Fruit fly (Drosophila melanogaster) whole organism, embryonic: Measurements from ENCODE around the gene scny.

Source experiments
- Aef1 ChIP-seq: fragments of 200-800 bp; sonication (Bioruptor generic); IDR thresholded peaks from 3 replicates; pipeline ENCODE4 v1.3.6; 2022; ENCODE audit warnings: missing biosample characterization, missing genetic modification characterization
- Atf6 ChIP-seq: fragments of 200-800 bp; sonication (Bioruptor generic); IDR thresholded peaks from 2 replicates; pipeline ENCODE4 v1.3.6; 2022; ENCODE audit warnings: missing biosample characterization, missing genetic modification characterization
- CG10147 ChIP-seq: fragments of 200-800 bp; sonication (Bioruptor generic); optimal IDR thresholded peaks from 2 replicates; lab custom pipeline; 2019; ENCODE audit warnings: missing biosample characterization, mild to moderate bottlenecking, missing genetic modification characterization, moderate library complexity
- CG1024 ChIP-seq: fragments of 200-800 bp; sonication (Bioruptor generic); IDR thresholded peaks from 2 replicates; pipeline ENCODE4 v1.3.6; 2022; ENCODE audit warnings: missing biosample characterization, missing genetic modification characterization
- CG10462 ChIP-seq: fragments of 200-800 bp; sonication (Bioruptor generic); optimal IDR thresholded peaks from 2 replicates; lab custom pipeline; 2016; ENCODE audit warnings: missing biosample characterization, missing genetic modification characterization
- CG11398 ChIP-seq: fragments of 200-800 bp; sonication (Bioruptor generic); optimal IDR thresholded peaks from 2 replicates; lab custom pipeline; 2016; ENCODE audit warnings: missing biosample characterization, missing genetic modification characterization
- CG11456 ChIP-seq: fragments of 200-800 bp; sonication (Bioruptor generic); IDR thresholded peaks from 3 replicates; pipeline ENCODE4 v1.3.6; 2022; ENCODE audit warnings: missing biosample characterization, missing genetic modification characterization
- CG12659 ChIP-seq: fragments of 200-800 bp; sonication (Bioruptor generic); optimal IDR thresholded peaks from 3 replicates; lab custom pipeline; 2017; ENCODE audit warnings: mild to moderate bottlenecking, missing biosample characterization, missing genetic modification reagents, missing genetic modification characterization
- CG1529 ChIP-seq: fragments of 200-800 bp; sonication (Bioruptor generic); optimal IDR thresholded peaks from 3 replicates; lab custom pipeline; 2018; ENCODE audit warnings: missing biosample characterization, missing genetic modification characterization
- CG1602 ChIP-seq: fragments of 200-800 bp; sonication (Bioruptor generic); optimal IDR thresholded peaks from 3 replicates; lab custom pipeline; 2016; ENCODE audit warnings: missing biosample characterization, missing genetic modification characterization
- CG16815 ChIP-seq: fragments of 200-800 bp; sonication (Bioruptor generic); optimal IDR thresholded peaks from 3 replicates; lab custom pipeline; 2017; ENCODE audit warnings: missing biosample characterization, mild to moderate bottlenecking, missing genetic modification characterization
- CG18476 ChIP-seq: fragments of 200-800 bp; sonication (Bioruptor generic); optimal IDR thresholded peaks from 2 replicates; lab custom pipeline; 2016; ENCODE audit warnings: missing biosample characterization, mild to moderate bottlenecking, missing genetic modification characterization
- CG18764 ChIP-seq: fragments of 200-800 bp; sonication (Bioruptor generic); optimal IDR thresholded peaks from 3 replicates; lab custom pipeline; 2016; ENCODE audit warnings: missing biosample characterization, missing genetic modification characterization
- CG2202 ChIP-seq: fragments of 200-800 bp; sonication (Bioruptor generic); optimal IDR thresholded peaks from 2 replicates; lab custom pipeline; 2018; ENCODE audit warnings: missing biosample characterization, mild to moderate bottlenecking, missing genetic modification characterization
- CG2875 ChIP-seq: fragments of 200-800 bp; sonication (Bioruptor generic); optimal IDR thresholded peaks from 2 replicates; lab custom pipeline; 2017; ENCODE audit warnings: missing biosample characterization, mild to moderate bottlenecking, missing genetic modification characterization, missing genetic modification reagents
- CG31224 ChIP-seq: fragments of 200-800 bp; sonication (Bioruptor generic); IDR thresholded peaks from 2 replicates; pipeline ENCODE4 v1.3.6; 2022; ENCODE audit warnings: missing biosample characterization, missing genetic modification characterization
- CG31441 ChIP-seq: fragments of 200-800 bp; sonication (Bioruptor generic); IDR thresholded peaks from 2 replicates; pipeline ENCODE4 v1.3.6; 2022; ENCODE audit warnings: missing biosample characterization, missing genetic modification characterization
- CG9437 ChIP-seq: fragments of 200-800 bp; sonication (Bioruptor generic); optimal IDR thresholded peaks from 2 replicates; lab custom pipeline; 2018; ENCODE audit warnings: missing biosample characterization, mild to moderate bottlenecking, missing genetic modification characterization
- CG9609 ChIP-seq: fragments of 200-800 bp; sonication (Bioruptor generic); optimal IDR thresholded peaks from 3 replicates; lab custom pipeline; 2016; ENCODE audit warnings: missing biosample characterization, missing genetic modification characterization
- Dad ChIP-seq: fragments of 200-800 bp; sonication (Bioruptor generic); optimal IDR thresholded peaks from 3 replicates; lab custom pipeline; 2016; ENCODE audit warnings: missing biosample characterization, missing genetic modification characterization
- Dbx ChIP-seq: fragments of 200-800 bp; sonication (Bioruptor generic); IDR thresholded peaks from 3 replicates; pipeline ENCODE4 v1.3.6; 2022; ENCODE audit warnings: missing biosample characterization, missing genetic modification characterization
- ERR ChIP-seq: fragments of 200-800 bp; sonication (Bioruptor generic); optimal IDR thresholded peaks from 2 replicates; lab custom pipeline; 2016; ENCODE audit warnings: missing biosample characterization, missing genetic modification characterization
- Fer2 ChIP-seq: fragments of 200-800 bp; sonication (Bioruptor generic); optimal IDR thresholded peaks from 2 replicates; lab custom pipeline; 2018; ENCODE audit warnings: missing biosample characterization, mild to moderate bottlenecking, missing genetic modification characterization, moderate library complexity
- Gug ChIP-seq: fragments of 200-800 bp; sonication (Bioruptor generic); IDR thresholded peaks from 4 replicates; pipeline ENCODE4 v1.3.6; 2022; ENCODE audit warnings: missing biosample characterization, missing genetic modification characterization
- H15 ChIP-seq: fragments of 200-800 bp; sonication (Bioruptor generic); IDR thresholded peaks from 3 replicates; pipeline ENCODE4 v1.3.6; 2022; ENCODE audit warnings: missing biosample characterization, missing genetic modification characterization
- H2.0 ChIP-seq: fragments of 200-800 bp; sonication (Bioruptor generic); IDR thresholded peaks from 2 replicates; pipeline ENCODE4 v1.3.6; 2022; ENCODE audit warnings: missing biosample characterization, missing genetic modification characterization
- HmgD ChIP-seq: fragments of 200-800 bp; sonication (Bioruptor generic); optimal IDR thresholded peaks from 3 replicates; lab custom pipeline; 2016; ENCODE audit warnings: missing biosample characterization, missing genetic modification characterization
- Hmx ChIP-seq: fragments of 200-800 bp; sonication (Bioruptor generic); optimal IDR thresholded peaks from 2 replicates; lab custom pipeline; 2016; ENCODE audit warnings: missing biosample characterization, missing genetic modification characterization
- Hr3 ChIP-seq: fragments of 200-800 bp; sonication (Bioruptor generic); optimal IDR thresholded peaks from 3 replicates; lab custom pipeline; 2016; ENCODE audit warnings: missing biosample characterization, missing genetic modification characterization
- NC2β ChIP-seq: fragments of 200-800 bp; sonication (Bioruptor generic); optimal IDR thresholded peaks from 2 replicates; lab custom pipeline; 2016; ENCODE audit warnings: missing biosample characterization, missing genetic modification characterization
- Ravus ChIP-seq: fragments of 200-800 bp; sonication (Bioruptor generic); IDR thresholded peaks from 2 replicates; pipeline ENCODE4 v1.3.6; 2022; ENCODE audit warnings: missing biosample characterization, missing genetic modification characterization
- Sin3A ChIP-seq: fragments of >200 bp; optimal IDR thresholded peaks from 2 replicates; lab custom pipeline; 2018
- al ChIP-seq: fragments of 200-800 bp; sonication (Bioruptor generic); IDR thresholded peaks from 2 replicates; pipeline ENCODE4 v1.3.6; 2022; ENCODE audit warnings: missing biosample characterization, missing genetic modification characterization
- amos ChIP-seq: fragments of 200-800 bp; sonication (Bioruptor generic); IDR thresholded peaks from 2 replicates; pipeline ENCODE4 v1.3.6; 2022; ENCODE audit warnings: missing biosample characterization, missing genetic modification characterization; ENCODE audit not compliant: partially characterized antibody
- ash1 ChIP-seq: fragments of 200-800 bp; sonication (Bioruptor generic); optimal IDR thresholded peaks from 2 replicates; lab custom pipeline; 2018; ENCODE audit warnings: missing biosample characterization, mild to moderate bottlenecking, missing genetic modification characterization
- bbx ChIP-seq: fragments of 200-800 bp; sonication (Bioruptor generic); IDR thresholded peaks from 2 replicates; pipeline ENCODE4 v1.3.6; 2022; ENCODE audit warnings: missing biosample characterization, missing genetic modification characterization; ENCODE audit not compliant: partially characterized antibody
- btn ChIP-seq: fragments of 200-800 bp; sonication (Bioruptor generic); optimal IDR thresholded peaks from 2 replicates; lab custom pipeline; 2016; ENCODE audit warnings: missing biosample characterization, missing genetic modification characterization
- cad ChIP-seq: fragments of >200 bp; optimal IDR thresholded peaks from 2 replicates; lab custom pipeline; 2017; ENCODE audit warnings: missing biosample characterization, missing genetic modification characterization
- chinmo ChIP-seq: fragments of 200-800 bp; sonication (Bioruptor generic); IDR thresholded peaks from 4 replicates; pipeline ENCODE4 v1.3.6; 2022; ENCODE audit warnings: missing biosample characterization, missing genetic modification characterization; ENCODE audit not compliant: partially characterized antibody
- cwo ChIP-seq: fragments of 200-800 bp; sonication (Bioruptor generic); optimal IDR thresholded peaks from 3 replicates; lab custom pipeline; 2017; ENCODE audit warnings: missing biosample characterization, missing genetic modification characterization, mild to moderate bottlenecking, moderate library complexity, missing genetic modification reagents
- exex ChIP-seq: fragments of 200-800 bp; sonication (Bioruptor generic); optimal IDR thresholded peaks from 4 replicates; lab custom pipeline; 2018; ENCODE audit warnings: missing biosample characterization, mild to moderate bottlenecking, missing genetic modification characterization, moderate library complexity
- gcm2 ChIP-seq: fragments of 200-800 bp; sonication (Bioruptor generic); optimal IDR thresholded peaks from 2 replicates; lab custom pipeline; 2016; ENCODE audit warnings: missing biosample characterization, missing genetic modification characterization
- mirr ChIP-seq: fragments of 200-800 bp; sonication (Bioruptor generic); optimal IDR thresholded peaks from 3 replicates; lab custom pipeline; 2018; ENCODE audit warnings: missing biosample characterization, mild to moderate bottlenecking, missing genetic modification characterization
- onecut ChIP-seq: fragments of 200-800 bp; sonication (Bioruptor generic); IDR thresholded peaks from 2 replicates; pipeline ENCODE4 v1.3.6; 2022; ENCODE audit warnings: missing biosample characterization, missing genetic modification characterization
- peb ChIP-seq: fragments of 200-800 bp; sonication (Bioruptor generic); IDR thresholded peaks from 2 replicates; pipeline ENCODE4 v1.3.6; 2022; ENCODE audit warnings: missing biosample characterization, missing genetic modification characterization
- schlank ChIP-seq: fragments of 200-800 bp; sonication (Bioruptor generic); optimal IDR thresholded peaks from 2 replicates; lab custom pipeline; 2018; ENCODE audit warnings: missing biosample characterization, mild to moderate bottlenecking, missing genetic modification characterization
- scrt ChIP-seq: fragments of 200-800 bp; sonication (Bioruptor generic); optimal IDR thresholded peaks from 2 replicates; lab custom pipeline; 2018; ENCODE audit warnings: missing biosample characterization, mild to moderate bottlenecking, missing genetic modification characterization, moderate library complexity
- seq ChIP-seq: fragments of 200-800 bp; sonication (Bioruptor generic); IDR thresholded peaks from 2 replicates; pipeline ENCODE4 v1.3.6; 2022; ENCODE audit warnings: missing biosample characterization, missing genetic modification characterization
- sna ChIP-seq: fragments of 200-800 bp; sonication (Bioruptor generic); IDR thresholded peaks from 2 replicates; pipeline ENCODE4 v1.3.6; 2022; ENCODE audit warnings: missing biosample characterization, missing genetic modification characterization; ENCODE audit not compliant: partially characterized antibody
- tap ChIP-seq: fragments of 200-800 bp; optimal IDR thresholded peaks from 3 replicates; lab custom pipeline; 2019; ENCODE audit warnings: missing biosample characterization, mild to moderate bottlenecking, missing genetic modification characterization, moderate library complexity
- vfl ChIP-seq: fragments of 200-800 bp; sonication (Bioruptor generic); optimal IDR thresholded peaks from 2 replicates; lab custom pipeline; 2016; ENCODE audit warnings: missing biosample characterization, missing genetic modification characterization

Gene scny

dm6 chr3L:5751740-5752579 is 16.8 kb upstream of the scny start, which contains the start of gene DnaJ-1 (continued):
- peak; percentile 68 for TF ChIP-seq NC2β (GFP tag; lab: Kevin White, UChicago)
- no peak for TF ChIP-seq ERR (GFP tag; lab: Kevin White, UChicago)
- TF ChIP-seq seq (GFP tag; lab: Robert Waterston, UW), result no peak
- TF ChIP-seq schlank (tag; lab: Kevin White, UChicago), result no peak
- TF ChIP-seq CG1529 (GFP tag; lab: Kevin White, UChicago), result peak; percentile 54
- no peak; the same call in 1 of the 3 replicates for TF ChIP-seq Dbx (GFP tag; lab: Robert Waterston, UW)
- no peak for TF ChIP-seq Fer2 (tag; lab: Kevin White, UChicago)
- TF ChIP-seq CG12659 (GFP tag; lab: Kevin White, UChicago), result peak; percentile 70
- TF ChIP-seq CG11456 (GFP tag; lab: Robert Waterston, UW), result no peak
- TF ChIP-seq peb (GFP tag; lab: Robert Waterston, UW), result no peak
- no peak for TF ChIP-seq H2.0 (GFP tag; lab: Robert Waterston, UW)
- peak; percentile 68 for TF ChIP-seq scrt
- TF ChIP-seq Hmx (GFP tag; lab: Kevin White, UChicago), result no peak
- TF ChIP-seq CG10147 (GFP tag; lab: Kevin White, UChicago), result peak; percentile 34
- peak; percentile 98 for TF ChIP-seq amos (GFP tag; lab: Robert Waterston, UW)
- TF ChIP-seq Aef1 (GFP tag; lab: Robert Waterston, UW), result no peak
- peak; percentile 59 for TF ChIP-seq onecut (GFP tag; lab: Robert Waterston, UW)
- no peak for TF ChIP-seq vfl (GFP tag; lab: Kevin White, UChicago)
- TF ChIP-seq CG2202 (tag; lab: Kevin White, UChicago), result no peak
- no peak for TF ChIP-seq CG10462 (GFP tag; lab: Kevin White, UChicago)
- no peak for TF ChIP-seq ash1 (GFP tag; lab: Kevin White, UChicago)
- TF ChIP-seq CG9437 (GFP tag; lab: Kevin White, UChicago), result peak; percentile 30
- TF ChIP-seq mirr (GFP tag; lab: Kevin White, UChicago), result no peak
- no peak for TF ChIP-seq al (GFP tag; lab: Robert Waterston, UW)
- TF ChIP-seq btn (GFP tag; lab: Kevin White, UChicago), result no peak
- TF ChIP-seq H15, result no peak
- no peak for TF ChIP-seq Gug
- TF ChIP-seq bbx, result peak; percentile 96
- no peak for TF ChIP-seq CG31224 (GFP tag; lab: Robert Waterston, UW)
- TF ChIP-seq Sin3A (lab: Kevin White, UChicago), result peak; percentile 95
- TF ChIP-seq sna (GFP tag; lab: Robert Waterston, UW), result peak; percentile 97
- TF ChIP-seq CG1024 (GFP tag; lab: Robert Waterston, UW), result no peak
- TF ChIP-seq CG18476 (GFP tag; lab: Kevin White, UChicago), result no peak
- no peak for TF ChIP-seq CG11398 (GFP tag; lab: Kevin White, UChicago)
- TF ChIP-seq exex (tag; lab: Kevin White, UChicago), result no peak
- no peak for TF ChIP-seq Dad (GFP tag; lab: Kevin White, UChicago)
- TF ChIP-seq CG1602 (GFP tag; lab: Kevin White, UChicago), result no peak
- peak; percentile 19 for TF ChIP-seq cwo (GFP tag; lab: Kevin White, UChicago)
- peak; percentile 9 for TF ChIP-seq CG2875 (GFP tag; lab: Kevin White, UChicago)
- TF ChIP-seq Ravus (GFP tag; lab: Robert Waterston, UW), result no peak
- TF ChIP-seq cad, result no peak
- no peak for TF ChIP-seq tap
- TF ChIP-seq Atf6 (GFP tag; lab: Robert Waterston, UW), result peak; percentile 13; the same call in 1 of the 2 replicates
- TF ChIP-seq chinmo (GFP tag; lab: Robert Waterston, UW), result peak; percentile 97
- no peak for TF ChIP-seq Hr3
- TF ChIP-seq CG18764, result no peak
- TF ChIP-seq HmgD, result no peak
- no peak for TF ChIP-seq CG31441 (GFP tag; lab: Robert Waterston, UW)
- no peak for TF ChIP-seq CG16815 (GFP tag; lab: Kevin White, UChicago)
- TF ChIP-seq CG9609 (GFP tag; lab: Kevin White, UChicago), result no peak
- no peak for TF ChIP-seq gcm2 (GFP tag; lab: Kevin White, UChicago)
